Worm (Caenorhabditis elegans) whole organism, L4 larva: ENCODE measurements around the gene str-44.

Experiments
- ama-1 ChIP-seq: fragments of 150-350 bp; optimal IDR thresholded peaks from 2 replicates; lab custom pipeline; 2014; ENCODE audit warnings: inconsistent platforms, mixed read lengths
- fkh-10 ChIP-seq: fragments of 150-350 bp; optimal IDR thresholded peaks from 2 replicates; lab custom pipeline; 2014; ENCODE audit warnings: missing biosample characterization, missing genetic modification reagents, missing genetic modification characterization
- lin-13 ChIP-seq: fragments of 150-350 bp; optimal IDR thresholded peaks from 2 replicates; lab custom pipeline; 2014; ENCODE audit warnings: missing biosample characterization, missing genetic modification reagents, missing genetic modification characterization
- lin-39 ChIP-seq: fragments of 150-350 bp; optimal IDR thresholded peaks from 2 replicates; lab custom pipeline; 2014; ENCODE audit warnings: missing biosample characterization, missing genetic modification reagents, missing genetic modification characterization
- nhr-11 ChIP-seq: fragments of 150-350 bp; optimal IDR thresholded peaks from 2 replicates; lab custom pipeline; 2014; ENCODE audit warnings: missing biosample characterization, missing genetic modification characterization
- nhr-25 ChIP-seq: sonication (generic microtip); optimal IDR thresholded peaks from 2 replicates; lab custom pipeline; 2017; ENCODE audit warnings: missing genetic modification characterization, mild to moderate bottlenecking, missing compliant biosample characterization, antibody characterized with exemption, moderate library complexity, borderline replicate concordance; ENCODE audit not compliant: insufficient read depth
- nhr-42 ChIP-seq: fragments of 200-800 bp; sonication (Bioruptor generic); IDR thresholded peaks from 2 replicates; pipeline ENCODE4 v1.3.6; 2022; ENCODE audit warnings: missing genetic modification characterization, missing compliant biosample characterization
- nhr-77 ChIP-seq: fragments of 150-350 bp; optimal IDR thresholded peaks from 2 replicates; lab custom pipeline; 2014; ENCODE audit warnings: missing biosample characterization, missing genetic modification characterization
- pqm-1 ChIP-seq: sonication (generic microtip); optimal IDR thresholded peaks from 2 replicates; lab custom pipeline; 2017; ENCODE audit warnings: missing biosample characterization, missing genetic modification characterization
- unc-39 ChIP-seq: sonication (generic microtip); optimal IDR thresholded peaks from 2 replicates; lab custom pipeline; 2017; ENCODE audit warnings: missing biosample characterization, missing genetic modification characterization
- ztf-11 ChIP-seq: fragments of 150-350 bp; optimal IDR thresholded peaks from 2 replicates; lab custom pipeline; 2014; ENCODE audit warnings: missing biosample characterization, missing genetic modification characterization

DNA sequence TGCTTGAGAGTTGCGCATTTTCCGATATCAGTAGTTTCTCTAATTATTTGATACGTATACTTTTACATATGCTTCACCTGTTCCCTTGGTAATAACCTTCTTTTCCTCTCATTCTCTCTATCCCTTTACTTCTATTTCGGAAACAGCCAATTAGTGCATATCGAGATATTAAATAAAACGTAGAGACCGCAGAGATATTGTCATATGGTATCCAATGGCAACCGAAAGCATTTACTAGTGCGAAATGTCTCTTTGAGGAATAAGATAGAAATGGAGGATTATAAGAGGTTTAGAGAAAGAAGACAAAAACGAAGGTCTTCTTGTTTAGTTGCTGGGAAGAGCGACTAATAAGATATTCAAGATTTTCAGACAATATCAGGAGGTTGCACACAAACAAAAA lies 20.6 kb upstream of the str-44 start, which contains the start of gene maph-9:
- TF ChIP-seq ama-1 = no peak
- no peak for TF ChIP-seq unc-39
- no peak for TF ChIP-seq nhr-77 (tag; lab: Kevin White, UChicago)
- TF ChIP-seq fkh-10 (GFP tag; lab: Kevin White, UChicago) = no peak
- no peak for TF ChIP-seq ztf-11
- no peak for TF ChIP-seq nhr-25 (tag; lab: Kevin White, UChicago)
- TF ChIP-seq lin-39 = no peak
- no peak for TF ChIP-seq nhr-42
- TF ChIP-seq lin-13 (GFP tag; lab: Kevin White, UChicago) = no peak
- no peak for TF ChIP-seq pqm-1 (tag; lab: Kevin White, UChicago)
- TF ChIP-seq nhr-11 (tag; lab: Kevin White, UChicago) = no peak
